Worm (Caenorhabditis elegans) whole organism, late embryonic: ENCODE results near the gene C09E8.6.

Experiments
- K09A11.1 ChIP-seq: sonication (generic microtip); optimal IDR thresholded peaks from 2 replicates; lab custom pipeline; 2017; ENCODE audit warnings: antibody characterized with exemption, mild to moderate bottlenecking, missing genetic modification characterization, missing compliant biosample characterization; ENCODE audit not compliant: insufficient read depth
- ama-1 ChIP-seq: fragments of 150-350 bp; optimal IDR thresholded peaks from 2 replicates; lab custom pipeline; 2014
- ceh-14 ChIP-seq: sonication (generic microtip); optimal IDR thresholded peaks from 2 replicates; lab custom pipeline; 2016; ENCODE audit warnings: missing genotype, missing genetic modification characterization, missing compliant biosample characterization
- ceh-18 ChIP-seq: sonication (generic microtip); optimal IDR thresholded peaks from 2 replicates; lab custom pipeline; 2016; ENCODE audit warnings: missing genetic modification characterization, missing compliant biosample characterization
- ceh-19 ChIP-seq: fragments of 200-800 bp; sonication (Bioruptor generic); optimal IDR thresholded peaks from 2 replicates; lab custom pipeline; 2018; ENCODE audit warnings: mild to moderate bottlenecking, missing genetic modification characterization, missing compliant biosample characterization
- ceh-22 ChIP-seq: sonication (generic microtip); optimal IDR thresholded peaks from 2 replicates; lab custom pipeline; 2017; ENCODE audit warnings: missing biosample characterization, missing genetic modification characterization
- ceh-24 ChIP-seq: sonication (generic microtip); optimal IDR thresholded peaks from 2 replicates; lab custom pipeline; 2016; ENCODE audit warnings: mild to moderate bottlenecking, missing genetic modification characterization, missing compliant biosample characterization
- ceh-30 ChIP-seq: fragments of 150-350 bp; optimal IDR thresholded peaks from 2 replicates; lab custom pipeline; 2014; ENCODE audit warnings: missing biosample characterization, missing genetic modification characterization
- ceh-31 ChIP-seq: sonication (generic microtip); optimal IDR thresholded peaks from 2 replicates; lab custom pipeline; 2016; ENCODE audit warnings: missing genetic modification characterization, missing compliant biosample characterization
- ceh-45 ChIP-seq: fragments of 200-800 bp; sonication (Bioruptor generic); IDR thresholded peaks from 2 replicates; pipeline ENCODE4 v1.3.6; 2022; ENCODE audit warnings: missing genetic modification reagents, missing genetic modification characterization, missing compliant biosample characterization
- ceh-48 ChIP-seq: sonication (generic microtip); optimal IDR thresholded peaks from 2 replicates; lab custom pipeline; 2016; ENCODE audit warnings: missing genetic modification characterization, inconsistent platforms, missing compliant biosample characterization
- che-1 ChIP-seq: sonication (generic microtip); optimal IDR thresholded peaks from 2 replicates; lab custom pipeline; 2016; ENCODE audit warnings: mild to moderate bottlenecking, missing genetic modification characterization, missing compliant biosample characterization
- dve-1 ChIP-seq: sonication (generic microtip); optimal IDR thresholded peaks from 2 replicates; lab custom pipeline; 2017; ENCODE audit warnings: antibody characterized with exemption, mild to moderate bottlenecking, missing genetic modification characterization, missing compliant biosample characterization
- ets-4 ChIP-seq: sonication (generic microtip); optimal IDR thresholded peaks from 2 replicates; lab custom pipeline; 2016; ENCODE audit warnings: missing genetic modification characterization, missing compliant biosample characterization
- fax-1 ChIP-seq: sonication (generic microtip); optimal IDR thresholded peaks from 2 replicates; lab custom pipeline; 2016; ENCODE audit warnings: missing genotype, missing genetic modification characterization, missing compliant biosample characterization
- fkh-10 ChIP-seq: fragments of 150-350 bp; optimal IDR thresholded peaks from 2 replicates; lab custom pipeline; 2014; ENCODE audit warnings: missing biosample characterization, missing genetic modification reagents, missing genetic modification characterization
- gmeb-2 ChIP-seq: sonication (generic microtip); optimal IDR thresholded peaks from 2 replicates; lab custom pipeline; 2016; ENCODE audit warnings: missing genetic modification characterization, inconsistent platforms, missing compliant biosample characterization
- hlh-15 ChIP-seq: sonication (generic microtip); optimal IDR thresholded peaks from 2 replicates; lab custom pipeline; 2016; ENCODE audit warnings: missing genetic modification characterization, missing compliant biosample characterization
- hlh-30 ChIP-seq: sonication (generic microtip); optimal IDR thresholded peaks from 2 replicates; lab custom pipeline; 2017; ENCODE audit warnings: antibody characterized with exemption, missing genetic modification characterization, missing compliant biosample characterization; ENCODE audit not compliant: insufficient read depth
- hlh-6 ChIP-seq: sonication (generic microtip); optimal IDR thresholded peaks from 2 replicates; lab custom pipeline; 2016; ENCODE audit warnings: missing genotype, missing genetic modification characterization, missing compliant biosample characterization
- lin-11 ChIP-seq: fragments of 200-800 bp; sonication (Bioruptor generic); optimal IDR thresholded peaks from 2 replicates; lab custom pipeline; 2018; ENCODE audit warnings: mild to moderate bottlenecking, missing genetic modification characterization, missing compliant biosample characterization
- mec-3 ChIP-seq: sonication (generic microtip); optimal IDR thresholded peaks from 2 replicates; lab custom pipeline; 2016; ENCODE audit warnings: borderline replicate concordance, missing genetic modification characterization, missing compliant biosample characterization
- nfya-1 ChIP-seq: sonication (generic microtip); optimal IDR thresholded peaks from 2 replicates; lab custom pipeline; 2017; ENCODE audit warnings: missing genetic modification characterization, mild to moderate bottlenecking, missing compliant biosample characterization, antibody characterized with exemption, moderate library complexity
- nhr-232 ChIP-seq: sonication (generic microtip); optimal IDR thresholded peaks from 2 replicates; lab custom pipeline; 2016; ENCODE audit warnings: missing genetic modification characterization, missing compliant biosample characterization
- npax-4 ChIP-seq: sonication (generic microtip); optimal IDR thresholded peaks from 2 replicates; lab custom pipeline; 2016; ENCODE audit warnings: missing genetic modification characterization, missing compliant biosample characterization
- pat-9 ChIP-seq: fragments of 200-800 bp; sonication (Bioruptor generic); optimal IDR thresholded peaks from 2 replicates; lab custom pipeline; 2018; ENCODE audit warnings: mild to moderate bottlenecking, missing genetic modification characterization, moderate library complexity, missing compliant biosample characterization
- pax-1 ChIP-seq: fragments of 150-350 bp; optimal IDR thresholded peaks from 2 replicates; lab custom pipeline; 2014; ENCODE audit warnings: missing biosample characterization, missing genetic modification characterization
- pha-4 ChIP-seq: fragments of 150-350 bp; optimal IDR thresholded peaks from 2 replicates; lab custom pipeline; 2018; ENCODE audit warnings: missing biosample characterization, missing genetic modification reagents, missing genetic modification characterization
- ref-2 ChIP-seq: sonication (generic microtip); optimal IDR thresholded peaks from 2 replicates; lab custom pipeline; 2016; ENCODE audit warnings: missing genetic modification characterization, missing compliant biosample characterization
- sdc-2 ChIP-seq: sonication (generic microtip); optimal IDR thresholded peaks from 2 replicates; lab custom pipeline; 2016; ENCODE audit warnings: missing genotype, missing genetic modification characterization, missing compliant biosample characterization
- sox-2 ChIP-seq: fragments of 200-800 bp; sonication (Bioruptor generic); IDR thresholded peaks from 2 replicates; pipeline ENCODE4 v1.3.6; 2022; ENCODE audit warnings: missing genetic modification reagents, missing genetic modification characterization, missing compliant biosample characterization
- sox-4 ChIP-seq: sonication (generic microtip); optimal IDR thresholded peaks from 2 replicates; lab custom pipeline; 2017; ENCODE audit warnings: mild to moderate bottlenecking, missing genetic modification characterization, inconsistent platforms, missing compliant biosample characterization
- tbx-2 ChIP-seq: sonication (generic microtip); optimal IDR thresholded peaks from 2 replicates; lab custom pipeline; 2016; ENCODE audit warnings: missing genetic modification characterization, missing compliant biosample characterization
- tbx-7 ChIP-seq: sonication (generic microtip); optimal IDR thresholded peaks from 2 replicates; lab custom pipeline; 2016; ENCODE audit warnings: missing genotype, missing genetic modification characterization, missing compliant biosample characterization
- unc-42 ChIP-seq: sonication (generic microtip); optimal IDR thresholded peaks from 2 replicates; lab custom pipeline; 2016; ENCODE audit warnings: missing genotype, missing genetic modification characterization, missing compliant biosample characterization

Gene C09E8.6

DNA sequence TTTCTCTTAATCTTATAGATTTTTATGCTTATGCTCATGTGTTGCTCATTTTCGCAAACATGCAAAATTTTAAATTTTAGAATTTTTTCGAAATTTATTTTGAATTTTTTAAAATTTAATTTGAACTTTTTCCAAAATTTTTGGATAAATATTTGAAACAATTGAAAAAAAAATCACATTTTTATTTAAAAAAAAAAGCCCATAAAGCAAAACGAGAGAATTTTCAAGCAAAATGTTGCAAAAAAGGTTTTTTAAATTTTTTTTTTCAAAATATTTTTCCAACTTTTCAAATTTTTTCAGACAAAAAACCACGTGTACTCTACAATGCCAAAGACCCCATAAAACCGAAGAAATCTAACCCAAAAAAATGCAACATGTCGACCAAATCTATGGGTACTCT lies at the start of gene C09E8.6, which contains the start of gene C09E8.1:
C09E8.6 (plus strand) TSS at position 313 of the 400 bp plus-strand sequence.
C09E8.1 (plus strand) TSS at position 301 of the 400 bp plus-strand sequence.
- TF ChIP-seq dve-1 (tag; lab: Kevin White, UChicago) (no peak), ceh-19 (GFP tag; lab: Kevin White, UChicago) (no peak), ceh-30 (tag; lab: Kevin White, UChicago) (no peak), unc-42 (tag; lab: Kevin White, UChicago) (no peak), ceh-45 (no peak), tbx-2 (tag; lab: Kevin White, UChicago) (no peak), ceh-24 (tag; lab: Kevin White, UChicago) (no peak), npax-4 (tag; lab: Kevin White, UChicago) (no peak), mec-3 (tag; lab: Kevin White, UChicago) (no peak)

- TF ChIP-seq hlh-15 (tag; lab: Kevin White, UChicago): no peak
- TF ChIP-seq hlh-30 (tag; lab: Kevin White, UChicago): no peak
- no peak for TF ChIP-seq ceh-45
- no peak for TF ChIP-seq ref-2 (tag; lab: Kevin White, UChicago)
- no peak for TF ChIP-seq ceh-14 (tag; lab: Kevin White, UChicago)
- no peak for TF ChIP-seq sox-2 (GFP tag; lab: Robert Waterston, UW)
- TF ChIP-seq che-1: no peak
- TF ChIP-seq ama-1 (lab: Kevin White, UChicago): no peak
- no peak for TF ChIP-seq pha-4
- TF ChIP-seq tbx-2 (tag; lab: Kevin White, UChicago): no peak
- TF ChIP-seq, all 69 proteins: peak for 0
Observed at ce11 chrII:508603-509002, 47.7 kb upstream of the C09E8.6 start.

- TF ChIP-seq npax-4 (tag; lab: Kevin White, UChicago) (no peak), ceh-22 (tag; lab: Kevin White, UChicago) (no peak), tbx-7 (no peak), dve-1 (tag; lab: Kevin White, UChicago) (no peak), K09A11.1 (tag; lab: Kevin White, UChicago) (no peak), ceh-19 (GFP tag; lab: Kevin White, UChicago) (no peak), ceh-48 (no peak), ceh-31 (no peak)
Observed at ce11 chrII:509230-509629, 47.1 kb upstream of the C09E8.6 start, which contains the start of gene srh-105. Gene srh-105, minus strand, starts transcription at chrII:509330.

DNA sequence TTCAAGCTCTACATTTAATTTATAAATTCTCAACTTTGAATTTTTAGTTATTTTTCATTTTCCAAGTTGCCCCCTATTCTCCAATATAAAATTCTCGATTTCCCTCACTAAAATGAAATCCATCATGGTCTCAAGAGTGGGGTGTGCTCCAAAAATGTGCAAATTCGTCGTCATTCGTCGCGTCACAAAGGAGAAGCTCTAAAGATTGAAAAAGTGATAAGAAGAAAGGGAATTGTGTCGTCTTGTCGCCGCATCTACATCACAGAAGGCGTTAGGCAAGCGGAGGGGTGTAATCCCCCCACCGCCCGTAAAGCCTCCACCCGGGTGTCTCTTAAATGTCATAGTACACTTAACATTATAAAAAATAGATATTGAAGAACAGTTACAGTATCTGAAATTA lies 44.3 kb upstream of the C09E8.6 start:
- TF ChIP-seq ceh-19 (GFP tag; lab: Kevin White, UChicago): no peak
- TF ChIP-seq fkh-10 (GFP tag; lab: Kevin White, UChicago): no peak
- TF ChIP-seq ets-4 (tag; lab: Kevin White, UChicago): no peak
- TF ChIP-seq hlh-15 (tag; lab: Kevin White, UChicago): no peak
- no peak for TF ChIP-seq nfya-1 (tag; lab: Kevin White, UChicago)
- no peak for TF ChIP-seq sox-2 (GFP tag; lab: Robert Waterston, UW)
- TF ChIP-seq K09A11.1 (tag; lab: Kevin White, UChicago): no peak
- TF ChIP-seq mec-3 (tag; lab: Kevin White, UChicago): no peak
- no peak for TF ChIP-seq ceh-18 (tag; lab: Kevin White, UChicago)
- TF ChIP-seq ceh-31: no peak
- TF ChIP-seq pat-9 (tag; lab: Kevin White, UChicago): no peak

- TF ChIP-seq nfya-1 (tag; lab: Kevin White, UChicago): no peak
- no peak for TF ChIP-seq sdc-2 (tag; lab: Kevin White, UChicago)
- TF ChIP-seq lin-11 (tag; lab: Kevin White, UChicago): no peak
- no peak for TF ChIP-seq che-1
- TF ChIP-seq ceh-14 (tag; lab: Kevin White, UChicago): no peak
- no peak for TF ChIP-seq sox-4 (tag; lab: Kevin White, UChicago)
- TF ChIP-seq pax-1 (tag; lab: Kevin White, UChicago): no peak
- no peak for TF ChIP-seq fax-1 (tag; lab: Kevin White, UChicago)
- no peak for TF ChIP-seq ceh-22 (tag; lab: Kevin White, UChicago)
- no peak for TF ChIP-seq nhr-232 (tag; lab: Kevin White, UChicago)
- TF ChIP-seq ceh-19 (GFP tag; lab: Kevin White, UChicago): no peak
- TF ChIP-seq hlh-6 (tag; lab: Kevin White, UChicago): no peak
- TF ChIP-seq gmeb-2 (tag; lab: Kevin White, UChicago): no peak
Observed at ce11 chrII:512630-513029, 43.7 kb upstream of the C09E8.6 start.
